Worm (Caenorhabditis elegans) whole organism, mixed stage, embryonic: ENCODE data around the gene C50E10.2.

Experiments
- blmp-1 ChIP-seq: fragments of 150-350 bp; optimal IDR thresholded peaks from 2 replicates; lab custom pipeline; 2014; ENCODE audit warnings: missing biosample characterization, missing genetic modification characterization
- ceh-39 ChIP-seq: fragments of 150-350 bp; optimal IDR thresholded peaks from 2 replicates; lab custom pipeline; 2014; ENCODE audit warnings: missing biosample characterization, missing genetic modification characterization
- ces-1 ChIP-seq: fragments of 150-350 bp; optimal IDR thresholded peaks from 2 replicates; lab custom pipeline; 2014; ENCODE audit warnings: missing biosample characterization, missing genetic modification reagents, missing genetic modification characterization
- elt-3 ChIP-seq: fragments of 150-350 bp; optimal IDR thresholded peaks from 2 replicates; lab custom pipeline; 2014; ENCODE audit warnings: missing biosample characterization, missing genetic modification characterization
- mep-1 ChIP-seq: fragments of 150-350 bp; optimal IDR thresholded peaks from 2 replicates; lab custom pipeline; 2017; ENCODE audit warnings: missing biosample characterization, missing genetic modification reagents, missing genetic modification characterization, inconsistent platforms
- nhr-12 ChIP-seq: fragments of 150-350 bp; optimal IDR thresholded peaks from 2 replicates; lab custom pipeline; 2014; ENCODE audit warnings: missing biosample characterization, missing genetic modification characterization
- nhr-237 ChIP-seq: fragments of 150-350 bp; optimal IDR thresholded peaks from 2 replicates; lab custom pipeline; 2014; ENCODE audit warnings: missing biosample characterization, missing genetic modification characterization
- ztf-11 ChIP-seq: fragments of 150-350 bp; optimal IDR thresholded peaks from 2 replicates; lab custom pipeline; 2014; ENCODE audit warnings: missing biosample characterization, missing genetic modification characterization

ce11 chrII:12280360-12280759 is 29.2 kb downstream of the C50E10.2 start, which contains the start of gene ife-5:
- TF ChIP-seq ces-1 (GFP tag; lab: Kevin White, UChicago): no peak
- no peak for TF ChIP-seq elt-3 (tag; lab: Kevin White, UChicago)
- TF ChIP-seq ceh-39: no peak
- no peak for TF ChIP-seq nhr-237
- TF ChIP-seq ztf-11 (tag; lab: Kevin White, UChicago): no peak
- TF ChIP-seq nhr-12 (tag; lab: Kevin White, UChicago): no peak
- TF ChIP-seq mep-1: no peak
- no peak for TF ChIP-seq blmp-1 (tag; lab: Kevin White, UChicago)
